Fruit fly (Drosophila melanogaster) whole organism, embryonic: ENCODE results near the gene Tps1.
A peak's percentile ranks its signal among the peaks of the same experiment; 100 is the strongest.

ENCODE experiments used
- Blimp-1 ChIP-seq: fragments of 200-800 bp; sonication (Bioruptor generic); optimal IDR thresholded peaks from 3 replicates; lab custom pipeline; 2018; ENCODE audit warnings: missing biosample characterization, missing genetic modification characterization, mild to moderate bottlenecking, moderate library complexity, missing genetic modification reagents
- CG10565 ChIP-seq: fragments of 200-800 bp; sonication (Bioruptor generic); optimal IDR thresholded peaks from 3 replicates; lab custom pipeline; 2016; ENCODE audit warnings: missing biosample characterization, mild to moderate bottlenecking, missing genetic modification characterization
- CG10979 ChIP-seq: fragments of 200-800 bp; sonication (Bioruptor generic); optimal IDR thresholded peaks from 2 replicates; lab custom pipeline; 2018; ENCODE audit warnings: missing biosample characterization, mild to moderate bottlenecking, missing genetic modification characterization, moderate library complexity
- CG11504 ChIP-seq: fragments of 200-800 bp; sonication (Bioruptor generic); optimal IDR thresholded peaks from 3 replicates; lab custom pipeline; 2019; ENCODE audit warnings: missing biosample characterization, mild to moderate bottlenecking, missing genetic modification characterization, moderate library complexity
- CG14050 ChIP-seq: fragments of 200-800 bp; sonication (Bioruptor generic); IDR thresholded peaks from 3 replicates; pipeline ENCODE4 v1.3.6; 2022; ENCODE audit warnings: missing biosample characterization, missing genetic modification characterization
- CG17568 ChIP-seq: fragments of 200-800 bp; sonication (Bioruptor generic); optimal IDR thresholded peaks from 2 replicates; lab custom pipeline; 2018; ENCODE audit warnings: missing biosample characterization, mild to moderate bottlenecking, missing genetic modification characterization, moderate library complexity
- CG17612 ChIP-seq: fragments of 200-800 bp; sonication (Bioruptor generic); IDR thresholded peaks from 2 replicates; pipeline ENCODE4 v1.3.6; 2022; ENCODE audit warnings: missing biosample characterization, missing genetic modification characterization
- CG17912 ChIP-seq: fragments of 200-800 bp; sonication (Bioruptor generic); optimal IDR thresholded peaks from 2 replicates; lab custom pipeline; 2018; ENCODE audit warnings: missing biosample characterization, mild to moderate bottlenecking, missing genetic modification characterization
- CG2202 ChIP-seq: fragments of 200-800 bp; sonication (Bioruptor generic); optimal IDR thresholded peaks from 2 replicates; lab custom pipeline; 2018; ENCODE audit warnings: missing biosample characterization, mild to moderate bottlenecking, missing genetic modification characterization
- CG3995 ChIP-seq: fragments of 200-800 bp; sonication (Bioruptor generic); optimal IDR thresholded peaks from 3 replicates; lab custom pipeline; 2016; ENCODE audit warnings: missing biosample characterization, missing genetic modification characterization
- CG42726 ChIP-seq: fragments of 200-800 bp; sonication (Bioruptor generic); IDR thresholded peaks from 2 replicates; pipeline ENCODE4 v1.3.6; 2022; ENCODE audit warnings: missing biosample characterization, missing genetic modification characterization; ENCODE audit not compliant: partially characterized antibody
- CG4854 ChIP-seq: fragments of 200-800 bp; sonication (Bioruptor generic); optimal IDR thresholded peaks from 2 replicates; lab custom pipeline; 2016; ENCODE audit warnings: missing biosample characterization, missing genetic modification characterization, inconsistent platforms
- CG5180 ChIP-seq: fragments of 200-800 bp; sonication (Bioruptor generic); optimal IDR thresholded peaks from 3 replicates; lab custom pipeline; 2017; ENCODE audit warnings: missing biosample characterization, missing genetic modification characterization, mild to moderate bottlenecking, moderate library complexity, missing genetic modification reagents
- CG9876 ChIP-seq: fragments of 200-800 bp; sonication (Bioruptor generic); optimal IDR thresholded peaks from 2 replicates; lab custom pipeline; 2016; ENCODE audit warnings: missing biosample characterization, missing genetic modification characterization
- CoRest ChIP-seq: fragments of 200-800 bp; sonication (Bioruptor generic); optimal IDR thresholded peaks from 3 replicates; lab custom pipeline; 2018; ENCODE audit warnings: missing biosample characterization, mild to moderate bottlenecking, missing genetic modification characterization, moderate library complexity
- CrebB ChIP-seq: fragments of 200-800 bp; sonication (Bioruptor generic); optimal IDR thresholded peaks from 3 replicates; lab custom pipeline; 2018; ENCODE audit warnings: missing biosample characterization, mild to moderate bottlenecking, missing genetic modification characterization
- Drgx ChIP-seq: fragments of 200-800 bp; sonication (Bioruptor generic); IDR thresholded peaks from 2 replicates; pipeline ENCODE4 v1.3.6; 2022; ENCODE audit warnings: missing biosample characterization, missing genetic modification characterization
- ERR ChIP-seq: fragments of 200-800 bp; sonication (Bioruptor generic); optimal IDR thresholded peaks from 2 replicates; lab custom pipeline; 2016; ENCODE audit warnings: missing biosample characterization, missing genetic modification characterization
- HLH4C ChIP-seq: fragments of 200-800 bp; sonication (Bioruptor generic); IDR thresholded peaks from 3 replicates; pipeline ENCODE4 v1.3.6; 2022; ENCODE audit warnings: missing biosample characterization, missing genetic modification characterization; ENCODE audit not compliant: partially characterized antibody
- MTF-1 ChIP-seq: fragments of 200-800 bp; sonication (Bioruptor generic); optimal IDR thresholded peaks from 2 replicates; lab custom pipeline; 2018; ENCODE audit warnings: missing biosample characterization, mild to moderate bottlenecking, missing genetic modification characterization, borderline replicate concordance
- Med ChIP-seq: fragments of 200-800 bp; sonication (Bioruptor generic); peaks from one replicate; lab custom pipeline; 2016; ENCODE audit warnings: missing biosample characterization, missing genetic modification characterization, mild to moderate bottlenecking, inconsistent platforms, moderate library complexity
- Xbp1 ChIP-seq: fragments of 200-800 bp; sonication (Bioruptor generic); optimal IDR thresholded peaks from 3 replicates; lab custom pipeline; 2016; ENCODE audit warnings: missing biosample characterization, mild to moderate bottlenecking, missing genetic modification characterization
- abd-A ChIP-seq: fragments of 200-800 bp; sonication (Bioruptor generic); optimal IDR thresholded peaks from 3 replicates; lab custom pipeline; 2019; ENCODE audit warnings: missing biosample characterization, mild to moderate bottlenecking, missing genetic modification characterization, moderate library complexity
- ap ChIP-seq: fragments of 200-800 bp; sonication (Bioruptor generic); IDR thresholded peaks from 2 replicates; pipeline ENCODE4 v1.3.6; 2022; ENCODE audit warnings: missing biosample characterization, missing genetic modification characterization
- bcd ChIP-seq: fragments of 200-800 bp; sonication (Bioruptor generic); optimal IDR thresholded peaks from 2 replicates; lab custom pipeline; 2017; ENCODE audit warnings: missing biosample characterization, mild to moderate bottlenecking, missing genetic modification characterization
- bowl ChIP-seq: fragments of 200-800 bp; sonication (Bioruptor generic); IDR thresholded peaks from 2 replicates; pipeline ENCODE4 v1.3.6; 2022; ENCODE audit warnings: missing biosample characterization, missing genetic modification characterization
- bsh ChIP-seq, 2 experiments: fragments of 200-800 bp; sonication (Bioruptor generic); optimal IDR thresholded peaks; 2 replicates each; lab custom pipeline; 2017 to 2018; ENCODE audit warnings: mild to moderate bottlenecking in 2 of 2, missing biosample characterization in 2 of 2, missing genetic modification characterization in 2 of 2, moderate library complexity in 1 of 2
- cg ChIP-seq: fragments of 200-800 bp; sonication (Bioruptor generic); optimal IDR thresholded peaks from 3 replicates; lab custom pipeline; 2019; ENCODE audit warnings: missing biosample characterization, mild to moderate bottlenecking, missing genetic modification characterization, moderate library complexity
- crol ChIP-seq: fragments of 200-800 bp; sonication (Bioruptor generic); IDR thresholded peaks from 2 replicates; pipeline ENCODE4 v1.3.6; 2022; ENCODE audit warnings: missing biosample characterization, missing genetic modification characterization
- fd102C ChIP-seq: fragments of 200-800 bp; sonication (Bioruptor generic); optimal IDR thresholded peaks from 2 replicates; lab custom pipeline; 2018; ENCODE audit warnings: missing biosample characterization, mild to moderate bottlenecking, missing genetic modification characterization, moderate library complexity
- gsb ChIP-seq: fragments of 200-800 bp; sonication (Bioruptor generic); IDR thresholded peaks from 2 replicates; pipeline ENCODE4 v1.3.6; 2022; ENCODE audit warnings: missing biosample characterization, missing genetic modification characterization
- ind ChIP-seq: fragments of 200-800 bp; sonication (Bioruptor generic); optimal IDR thresholded peaks from 3 replicates; lab custom pipeline; 2016; ENCODE audit warnings: missing biosample characterization, missing genetic modification characterization
- kah ChIP-seq: fragments of 200-800 bp; sonication (Bioruptor generic); optimal IDR thresholded peaks from 2 replicates; lab custom pipeline; 2018; ENCODE audit warnings: missing biosample characterization, mild to moderate bottlenecking, missing genetic modification characterization
- pfk ChIP-seq: fragments of 200-800 bp; sonication (Bioruptor generic); optimal IDR thresholded peaks from 2 replicates; lab custom pipeline; 2018; ENCODE audit warnings: missing biosample characterization, mild to moderate bottlenecking, missing genetic modification characterization, moderate library complexity
- row ChIP-seq: fragments of 200-800 bp; sonication (Bioruptor generic); IDR thresholded peaks from 3 replicates; pipeline ENCODE4 v1.3.6; 2022; ENCODE audit warnings: missing biosample characterization, missing genetic modification characterization
- scrt ChIP-seq: fragments of 200-800 bp; sonication (Bioruptor generic); optimal IDR thresholded peaks from 2 replicates; lab custom pipeline; 2018; ENCODE audit warnings: missing biosample characterization, mild to moderate bottlenecking, missing genetic modification characterization, moderate library complexity
- sens ChIP-seq: fragments of 200-800 bp; sonication (Bioruptor generic); peaks from one replicate; lab custom pipeline; 2016; ENCODE audit warnings: missing biosample characterization, missing genetic modification characterization
- sna ChIP-seq: fragments of 200-800 bp; sonication (Bioruptor generic); IDR thresholded peaks from 2 replicates; pipeline ENCODE4 v1.3.6; 2022; ENCODE audit warnings: missing biosample characterization, missing genetic modification characterization; ENCODE audit not compliant: partially characterized antibody
- tgo ChIP-seq: fragments of 200-800 bp; sonication (Bioruptor generic); IDR thresholded peaks from 3 replicates; pipeline ENCODE4 v1.3.6; 2022; ENCODE audit warnings: missing biosample characterization, missing genetic modification characterization
- tna ChIP-seq: fragments of 200-800 bp; sonication (Bioruptor generic); IDR thresholded peaks from 2 replicates; pipeline ENCODE4 v1.3.6; 2022; ENCODE audit warnings: missing biosample characterization, missing genetic modification characterization; ENCODE audit not compliant: partially characterized antibody

Gene Tps1

dm6 chr2L:4403013-4403604 is 15.0 kb downstream of the Tps1 start, which contains the start of gene Dim1 (continued):
- TF ChIP-seq cg (GFP tag; lab: Kevin White, UChicago) (no peak), bowl (GFP tag; lab: Robert Waterston, UW) (no peak), CG17568 (no peak), CG9876 (GFP tag; lab: Kevin White, UChicago) (no peak)

- no peak for TF ChIP-seq HLH4C (GFP tag; lab: Robert Waterston, UW)
- TF ChIP-seq fd102C (GFP tag; lab: Kevin White, UChicago), result no peak
- no peak for TF ChIP-seq pfk (GFP tag; lab: Kevin White, UChicago)
- peak; percentile 9 for TF ChIP-seq sens (GFP tag; lab: Kevin White, UChicago)
- TF ChIP-seq CG3995 (GFP tag; lab: Kevin White, UChicago), result no peak
- TF ChIP-seq tgo (GFP tag; lab: Robert Waterston, UW), result no peak
- TF ChIP-seq CG11504 (tag; lab: Kevin White, UChicago), result no peak
These were observed 22.7 kb downstream of the Tps1 start, which contains the start of gene CG43055 for dm6 chr2L:4410855-4411254. Gene CG43055 (plus strand): TSS chr2L:4411155.

dm6 chr2L:4414059-4414458 is 25.9 kb downstream of the Tps1 start:
- TF ChIP-seq CrebB (tag; lab: Kevin White, UChicago) (no peak), gsb (GFP tag; lab: Robert Waterston, UW) (no peak), abd-A (tag; lab: Kevin White, UChicago) (peak; percentile 77), scrt (peak; percentile 70), crol (peak; percentile 26; the same call in 1 of the 2 replicates)

- peak; percentile 50 for TF ChIP-seq Med (GFP tag; lab: Kevin White, UChicago)
- peak; percentile 26; the same call in 1 of the 3 replicates for TF ChIP-seq row
- no peak for TF ChIP-seq CG17912 (GFP tag; lab: Kevin White, UChicago)
- TF ChIP-seq Drgx (GFP tag; lab: Robert Waterston, UW), result 0 out of 2 replicates have a peak, but pooled peaks have one; percentile 34
- no peak for TF ChIP-seq CG2202 (tag; lab: Kevin White, UChicago)
These were observed 28.0 kb downstream of the Tps1 start for dm6 chr2L:4416089-4416488.

- TF ChIP-seq bsh (GFP tag; optimal IDR thresholded peaks at IDR 0.05; lab: Kevin White, UChicago) (peak in 1 of 2 experiments; percentile 41), CG14050 (no peak), sna (GFP tag; lab: Robert Waterston, UW) (no peak), MTF-1 (GFP tag; lab: Kevin White, UChicago) (no peak), Drgx (GFP tag; lab: Robert Waterston, UW) (peak; percentile 25; the same call in 1 of the 2 replicates)
- TF ChIP-seq, all 482 proteins: peak for 2
These were observed 28.8 kb downstream of the Tps1 start for dm6 chr2L:4416903-4417302.

dm6 chr2L:4417982-4418381 is 29.9 kb downstream of the Tps1 start:
- TF ChIP-seq CG5180 (GFP tag; lab: Kevin White, UChicago) (no peak), CG17612 (peak; percentile 65; the same call in 1 of the 2 replicates), ERR (GFP tag; lab: Kevin White, UChicago) (no peak), Xbp1 (GFP tag; lab: Kevin White, UChicago) (peak; percentile 1), Blimp-1 (GFP tag; lab: Kevin White, UChicago) (peak; percentile 11), CG10979 (tag; lab: Kevin White, UChicago) (peak; percentile 96), kah (GFP tag; lab: Kevin White, UChicago) (peak; percentile 94), bcd (GFP tag; lab: Kevin White, UChicago) (peak; percentile 19), Drgx (GFP tag; lab: Robert Waterston, UW) (no peak), tna (GFP tag; lab: Robert Waterston, UW) (no peak), CG10565 (GFP tag; lab: Kevin White, UChicago) (no peak), ind (GFP tag; lab: Kevin White, UChicago) (peak; percentile 32), CG4854 (GFP tag; lab: Kevin White, UChicago) (no peak), CG2202 (tag; lab: Kevin White, UChicago) (no peak), CG42726 (GFP tag; lab: Robert Waterston, UW) (0 out of 2 replicates have a peak, but pooled peaks have one; percentile 60), CoRest (tag; lab: Kevin White, UChicago) (no peak), ap (GFP tag; lab: Robert Waterston, UW) (no peak)
